Worm (Caenorhabditis elegans): ENCODE data around the gene Y48B6A.13.

The Y48B6A.13 gene

DNA sequence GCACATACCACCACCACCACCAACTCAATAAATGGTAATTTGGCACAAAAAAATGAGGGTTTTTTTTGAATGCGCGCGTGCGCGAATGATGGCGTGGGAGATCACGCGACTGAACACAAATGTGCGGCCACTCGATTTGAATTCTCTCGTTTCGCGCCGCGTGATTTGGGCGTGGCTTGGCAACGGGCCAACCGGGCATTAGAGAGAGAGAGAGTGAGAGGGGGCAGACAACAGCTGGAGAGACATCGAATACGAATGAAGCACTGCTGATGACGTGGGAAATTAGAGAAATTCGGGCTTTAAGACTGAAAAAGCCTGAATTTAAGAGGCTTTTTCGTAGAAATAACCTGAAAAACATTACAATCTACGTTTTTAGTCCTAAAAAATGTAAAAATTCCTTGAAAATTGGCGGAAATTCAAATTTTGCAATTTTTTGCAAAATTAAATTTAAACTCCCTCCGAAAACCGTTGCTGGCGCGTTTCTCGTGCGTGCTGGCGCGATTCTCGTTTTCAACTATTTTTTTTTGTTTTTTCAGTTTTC is 25.4 kb upstream of the Y48B6A.13 start (continued):
- peak; percentile 44 for TF ChIP-seq mes-4 (tag; optimal IDR thresholded peaks at IDR 0.05)
- TF ChIP-seq nhr-179 (tag; optimal IDR thresholded peaks at IDR 0.05) = peak; percentile 71
- TF ChIP-seq F33H1.4 (GFP tag; IDR thresholded peaks at IDR 0.05) = peak; percentile 57
- TF ChIP-seq mcd-1 (GFP tag; IDR thresholded peaks at IDR 0.05) = peak; percentile 88
- peak; percentile 78 for TF ChIP-seq ZK185.1 (tag; optimal IDR thresholded peaks at IDR 0.05; ENCODE audit: poor library complexity, severe bottlenecking)
- TF ChIP-seq tlf-1 (GFP tag; optimal IDR thresholded peaks at IDR 0.05) = peak; percentile 96
- 0 out of 2 replicates have a peak, but pooled peaks have one; percentile 67 for TF ChIP-seq sea-2 (GFP tag; IDR thresholded peaks at IDR 0.05)
- peak; percentile 73 for TF ChIP-seq ceh-91 (GFP tag; IDR thresholded peaks at IDR 0.05)
- TF ChIP-seq F55B11.4 (tag; optimal IDR thresholded peaks at IDR 0.05; ENCODE audit: borderline replicate concordance, insufficient read depth) = no peak
- TF ChIP-seq snpc-3.4 (tag; optimal IDR thresholded peaks at IDR 0.05) = peak; percentile 5
- peak; percentile 69 for TF ChIP-seq dpff-1 (tag; optimal IDR thresholded peaks at IDR 0.05)
- peak; percentile 84 for TF ChIP-seq mel-28 (tag; optimal IDR thresholded peaks at IDR 0.05; ENCODE audit: borderline replicate concordance)
- peak; percentile 68 for TF ChIP-seq B0019.2 (GFP tag; conservative IDR thresholded peaks at IDR 0.05)
- peak; percentile 85 for TF ChIP-seq F57C9.4 (tag; optimal IDR thresholded peaks at IDR 0.05)
- TF ChIP-seq hlh-26 (GFP tag; conservative IDR thresholded peaks at IDR 0.05) = no peak
- TF ChIP-seq ceh-79 (tag; optimal IDR thresholded peaks at IDR 0.05) = peak; percentile 88
- TF ChIP-seq Y53G8AR.9 (GFP tag; conservative IDR thresholded peaks at IDR 0.05) = peak; percentile 93
- no peak for TF ChIP-seq Y53F4B.3 (GFP tag; IDR thresholded peaks at IDR 0.05)
- peak; percentile 76 for TF ChIP-seq efl-1 (GFP tag; optimal IDR thresholded peaks at IDR 0.05)
- TF ChIP-seq rpc-1 (optimal IDR thresholded peaks at IDR 0.05) = no peak
- TF ChIP-seq rpc-1 (tag; optimal IDR thresholded peaks at IDR 0.05) = no peak
- no peak for TF ChIP-seq snpc-1.1 (tag; optimal IDR thresholded peaks at IDR 0.05; ENCODE audit: insufficient read depth)
- TF ChIP-seq ceh-40 (GFP tag; IDR thresholded peaks at IDR 0.05) = peak; percentile 52; the same call in 1 of the 2 replicates
- peak; percentile 77 for TF ChIP-seq hmg-1.2 (GFP tag; IDR thresholded peaks at IDR 0.05)
- TF ChIP-seq ztf-25 (GFP tag; IDR thresholded peaks at IDR 0.05) = 0 out of 2 replicates have a peak, but pooled peaks have one; percentile 63
- TF ChIP-seq K12H6.12 (tag; optimal IDR thresholded peaks at IDR 0.05) = peak; percentile 88
- peak; percentile 86 for TF ChIP-seq lin-26 (GFP tag; IDR thresholded peaks at IDR 0.05)
- TF ChIP-seq F49E8.2 (tag; optimal IDR thresholded peaks at IDR 0.05; ENCODE audit: insufficient read depth) = peak; percentile 35
- peak; percentile 82 for TF ChIP-seq lir-1 (GFP tag; conservative IDR thresholded peaks at IDR 0.05)
- peak; percentile 76 for TF ChIP-seq pbrm-1 (GFP tag; IDR thresholded peaks at IDR 0.05)
- peak; percentile 61 for TF ChIP-seq cebp-1 (GFP tag; IDR thresholded peaks at IDR 0.05)
- peak; percentile 94 for TF ChIP-seq cebp-1 (tag; optimal IDR thresholded peaks at IDR 0.05)
- peak; percentile 70 for TF ChIP-seq Y56A3A.18 (GFP tag; IDR thresholded peaks at IDR 0.05)
- peak in 1 of 2 experiments; percentile 40 for TF ChIP-seq rec-8 (tag; optimal IDR thresholded peaks at IDR 0.05)
- peak; percentile 61 for TF ChIP-seq egrh-3 (GFP tag; IDR thresholded peaks at IDR 0.05)
- TF ChIP-seq mxl-1 (tag; optimal IDR thresholded peaks at IDR 0.05) = peak; percentile 71
- no peak for TF ChIP-seq snpc-1.3 (tag; optimal IDR thresholded peaks at IDR 0.05; ENCODE audit: insufficient read depth)
- 0 out of 2 replicates have a peak, but pooled peaks have one; percentile 69 for TF ChIP-seq nfya-2 (GFP tag; IDR thresholded peaks at IDR 0.05)
- TF ChIP-seq bed-1 (GFP tag; IDR thresholded peaks at IDR 0.05) = peak; percentile 7; the same call in 1 of the 2 replicates
- TF ChIP-seq ztf-26 (tag; optimal IDR thresholded peaks at IDR 0.05) = peak; percentile 95
- TF ChIP-seq pha-4 (tag; optimal IDR thresholded peaks at IDR 0.05) = no peak
- TF ChIP-seq madf-6 (GFP tag; IDR thresholded peaks at IDR 0.05) = peak; percentile 90
- peak; percentile 92 for TF ChIP-seq Y79H2A.3 (GFP tag; conservative IDR thresholded peaks at IDR 0.05)
- TF ChIP-seq B0261.1 (tag; optimal IDR thresholded peaks at IDR 0.05) = peak; percentile 31
- peak; percentile 87 for TF ChIP-seq madf-10 (tag; optimal IDR thresholded peaks at IDR 0.05)
- no peak for TF ChIP-seq sdz-38 (tag; optimal IDR thresholded peaks at IDR 0.05)
- TF ChIP-seq ccch-3 (GFP tag; optimal IDR thresholded peaks at IDR 0.05) = no peak
